Fruit fly (Drosophila melanogaster): Measurements from ENCODE around the gene Pdp1.

Pdp1 gene

DNA sequence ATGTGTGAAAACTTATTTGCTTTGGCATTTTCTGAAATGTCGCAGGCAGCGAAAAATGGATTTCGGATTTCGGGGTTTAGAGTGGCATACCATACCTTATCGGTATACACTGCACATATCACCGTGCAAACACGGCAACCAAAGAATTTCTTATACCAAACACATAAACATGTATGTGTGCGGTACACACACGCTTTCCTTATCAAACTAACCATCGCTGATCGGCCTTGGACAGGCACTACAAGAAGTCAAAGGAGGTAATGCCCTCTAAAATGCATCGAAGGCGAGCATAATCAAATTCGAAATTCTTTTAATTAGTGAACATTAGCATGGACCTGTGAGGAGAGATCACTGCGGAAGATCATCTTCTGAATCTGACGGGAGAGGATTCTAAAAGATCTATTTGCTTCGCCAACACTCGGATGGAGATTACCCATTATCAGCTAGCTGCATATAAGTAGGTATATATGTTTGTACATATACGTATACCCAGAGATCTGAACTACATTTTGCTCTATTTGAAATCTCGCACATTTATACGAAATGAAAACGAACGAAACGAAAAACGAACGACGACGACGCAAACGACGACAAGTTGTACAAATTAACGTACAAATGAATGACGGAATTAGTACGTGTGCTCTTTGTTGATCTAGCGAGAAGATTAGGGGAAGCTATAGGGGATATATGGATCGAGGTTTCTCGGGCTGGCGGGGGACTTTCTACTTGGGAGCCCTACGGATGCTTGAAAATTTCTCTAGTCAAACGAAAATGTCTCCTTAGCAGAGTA is 8.6 kb downstream of the Pdp1 start (continued):
- TF ChIP-seq CG1603 (tag; optimal IDR thresholded peaks at IDR 0.05) (no peak), grn (GFP tag; optimal IDR thresholded peaks at IDR 0.05) (peak; percentile 66), CG32532 (GFP tag; IDR thresholded peaks at IDR 0.05) (0 out of 2 replicates have a peak, but pooled peaks have one; percentile 10), ATbp (GFP tag; optimal IDR thresholded peaks at IDR 0.05) (peak; percentile 7), D19B (GFP tag; optimal IDR thresholded peaks at IDR 0.05) (no peak), Med (GFP tag) (peak; percentile 68), ci (GFP tag; IDR thresholded peaks at IDR 0.05) (peak; percentile 30; the same call in 1 of the 3 replicates), so (GFP tag; IDR thresholded peaks at IDR 0.05) (no peak), CG34376 (GFP tag; optimal IDR thresholded peaks at IDR 0.05) (peak; percentile 42), CG10543 (GFP tag; optimal IDR thresholded peaks at IDR 0.05) (peak; percentile 39), CG1529 (GFP tag; optimal IDR thresholded peaks at IDR 0.05) (no peak), nau (GFP tag; optimal IDR thresholded peaks at IDR 0.05) (peak; percentile 23), CG8290 (GFP tag; optimal IDR thresholded peaks at IDR 0.05) (no peak), CG8290 (tag; optimal IDR thresholded peaks at IDR 0.05) (peak in 1 of 2 experiments; percentile 11), Hr51 (GFP tag; optimal IDR thresholded peaks at IDR 0.05) (no peak), sqz (GFP tag; optimal IDR thresholded peaks at IDR 0.05) (peak; percentile 11), CG33557 (GFP tag; optimal IDR thresholded peaks at IDR 0.05) (peak; percentile 33), HmgD (GFP tag; optimal IDR thresholded peaks at IDR 0.05) (no peak), sob (GFP tag; IDR thresholded peaks at IDR 0.05) (no peak), sd (tag; optimal IDR thresholded peaks at IDR 0.05) (peak; percentile 77), Sox100B (GFP tag; optimal IDR thresholded peaks at IDR 0.05) (peak; percentile 27), pum (GFP tag; optimal IDR thresholded peaks at IDR 0.05) (no peak), row (GFP tag; IDR thresholded peaks at IDR 0.05) (0 out of 3 replicates have a peak, but pooled peaks have one; percentile 10), rib (GFP tag; IDR thresholded peaks at IDR 0.05) (no peak), chinmo (GFP tag; IDR thresholded peaks at IDR 0.05; ENCODE audit: partially characterized antibody) (0 out of 4 replicates have a peak, but pooled peaks have one; percentile 18), NC2α (GFP tag; optimal IDR thresholded peaks at IDR 0.05) (peak; percentile 7), kni (GFP tag; optimal IDR thresholded peaks at IDR 0.05) (peak; percentile 22), CG30403 (GFP tag; optimal IDR thresholded peaks at IDR 0.05) (no peak), ac (GFP tag; optimal IDR thresholded peaks at IDR 0.05) (no peak), CG2116 (GFP tag; optimal IDR thresholded peaks at IDR 0.05) (peak; percentile 26), CG6254 (GFP tag; optimal IDR thresholded peaks at IDR 0.05) (peak; percentile 13), CG15601 (tag; optimal IDR thresholded peaks at IDR 0.05) (peak; percentile 13), twi (tag; optimal IDR thresholded peaks at IDR 0.05) (no peak), CG9609 (GFP tag; optimal IDR thresholded peaks at IDR 0.05) (peak; percentile 2), Antp (GFP tag; optimal IDR thresholded peaks at IDR 0.05) (no peak), Awh (GFP tag; IDR thresholded peaks at IDR 0.05) (0 out of 2 replicates have a peak, but pooled peaks have one; percentile 14), cwo (GFP tag; optimal IDR thresholded peaks at IDR 0.05) (no peak), maf-S (GFP tag; optimal IDR thresholded peaks at IDR 0.05) (no peak), seq (GFP tag; IDR thresholded peaks at IDR 0.05) (peak; percentile 26; the same call in 1 of the 2 replicates), CG11723 (GFP tag; optimal IDR thresholded peaks at IDR 0.05) (no peak), CG14710 (tag; optimal IDR thresholded peaks at IDR 0.05) (peak; percentile 4), sug (tag; optimal IDR thresholded peaks at IDR 0.05) (peak; percentile 60), fd64A (GFP tag; optimal IDR thresholded peaks at IDR 0.05) (peak; percentile 31), ara (GFP tag; IDR thresholded peaks at IDR 0.05) (peak; percentile 44; the same call in 1 of the 2 replicates), CG1233 (GFP tag; optimal IDR thresholded peaks at IDR 0.05) (peak; percentile 14), CG10366 (GFP tag; IDR thresholded peaks at IDR 0.05) (no peak), Side (GFP tag; optimal IDR thresholded peaks at IDR 0.05) (no peak)
